Worm (Caenorhabditis elegans) whole organism, young adult: Measurements from ENCODE around the gene C12D5.9.
"Not testable (repeated sequence)": the region's sequence is repeated elsewhere in the genome, so short reads cannot be mapped to it uniquely, and the experiment has no call there.

Experiments
- B0035.1 ChIP-seq: sonication (generic microtip); optimal IDR thresholded peaks from 2 replicates; lab custom pipeline; 2016; ENCODE audit warnings: missing genetic modification characterization, mild to moderate bottlenecking, missing compliant biosample characterization, missing genotype, missing genetic modification reagents
- B0261.1 ChIP-seq: sonication (generic microtip); optimal IDR thresholded peaks from 2 replicates; lab custom pipeline; 2016; ENCODE audit warnings: mild to moderate bottlenecking, missing genetic modification characterization, moderate library complexity, missing compliant biosample characterization
- B0336.3 ChIP-seq: fragments of 200-800 bp; sonication (Bioruptor generic); IDR thresholded peaks from 2 replicates; pipeline ENCODE4 v1.3.6; 2022; ENCODE audit warnings: missing genetic modification characterization, missing compliant biosample characterization
- F33H1.4 ChIP-seq: fragments of 200-800 bp; sonication (Bioruptor generic); IDR thresholded peaks from 2 replicates; pipeline ENCODE4 v1.3.6; 2022; ENCODE audit warnings: missing genetic modification reagents, missing genetic modification characterization, missing compliant biosample characterization
- F52B5.7 ChIP-seq: sonication (generic microtip); optimal IDR thresholded peaks from 2 replicates; lab custom pipeline; 2016; ENCODE audit warnings: mild to moderate bottlenecking, missing genetic modification characterization, missing compliant biosample characterization
- F55B11.4 ChIP-seq: sonication (generic microtip); optimal IDR thresholded peaks from 2 replicates; lab custom pipeline; 2016; ENCODE audit warnings: missing compliant biosample characterization, missing genetic modification characterization, borderline replicate concordance; ENCODE audit not compliant: insufficient read depth
- F57C9.4 ChIP-seq: sonication (generic microtip); optimal IDR thresholded peaks from 2 replicates; lab custom pipeline; 2017; ENCODE audit warnings: mild to moderate bottlenecking, missing genetic modification characterization, missing compliant biosample characterization
- K11D2.4 ChIP-seq: fragments of 200-800 bp; sonication (Bioruptor generic); IDR thresholded peaks from 2 replicates; pipeline ENCODE4 v1.3.6; 2022; ENCODE audit warnings: missing genetic modification reagents, missing genetic modification characterization, missing compliant biosample characterization
- T26A5.8 ChIP-seq: sonication (generic microtip); optimal IDR thresholded peaks from 2 replicates; lab custom pipeline; 2016; ENCODE audit warnings: missing genetic modification characterization, missing compliant biosample characterization
- ZK185.1 ChIP-seq: sonication (generic microtip); optimal IDR thresholded peaks from 2 replicates; lab custom pipeline; 2016; ENCODE audit warnings: mild to moderate bottlenecking, missing genetic modification characterization, missing compliant biosample characterization; ENCODE audit not compliant: poor library complexity, severe bottlenecking
- akir-1 ChIP-seq: fragments of 200-800 bp; sonication (Bioruptor generic); optimal IDR thresholded peaks from 2 replicates; lab custom pipeline; 2018; ENCODE audit warnings: mild to moderate bottlenecking, missing genetic modification characterization, moderate library complexity, missing compliant biosample characterization
- aptf-3 ChIP-seq: fragments of 200-800 bp; sonication (Bioruptor generic); IDR thresholded peaks from 2 replicates; pipeline ENCODE4 v1.3.6; 2022; ENCODE audit warnings: missing genetic modification characterization, missing compliant biosample characterization
- atf-7 ChIP-seq: sonication (generic microtip); optimal IDR thresholded peaks from 2 replicates; lab custom pipeline; 2017; ENCODE audit warnings: mild to moderate bottlenecking, missing genetic modification characterization, missing compliant biosample characterization
- athp-1 ChIP-seq: sonication (generic microtip); optimal IDR thresholded peaks from 2 replicates; lab custom pipeline; 2017; ENCODE audit warnings: mild to moderate bottlenecking, missing genetic modification characterization, missing compliant biosample characterization
- attf-6 ChIP-seq: fragments of 200-800 bp; sonication (Bioruptor generic); IDR thresholded peaks from 2 replicates; pipeline ENCODE4 v1.3.6; 2022; ENCODE audit warnings: missing genetic modification reagents, missing genetic modification characterization, missing compliant biosample characterization
- bed-1 ChIP-seq: fragments of 200-800 bp; sonication (Bioruptor generic); IDR thresholded peaks from 2 replicates; pipeline ENCODE4 v1.3.6; 2022; ENCODE audit warnings: missing genetic modification reagents, missing genetic modification characterization, missing compliant biosample characterization
- ceh-79 ChIP-seq: sonication (generic microtip); optimal IDR thresholded peaks from 2 replicates; lab custom pipeline; 2017; ENCODE audit warnings: mild to moderate bottlenecking, missing genetic modification characterization, missing compliant biosample characterization
- dpl-1 ChIP-seq: fragments of 150-350 bp; optimal IDR thresholded peaks from 2 replicates; lab custom pipeline; 2014; ENCODE audit warnings: missing biosample characterization, missing genetic modification reagents, missing genetic modification characterization
- ekl-4 ChIP-seq: fragments of 200-800 bp; sonication (Bioruptor generic); IDR thresholded peaks from 2 replicates; pipeline ENCODE4 v1.3.6; 2022; ENCODE audit warnings: missing genetic modification reagents, missing genetic modification characterization, missing compliant biosample characterization
- gei-17 ChIP-seq: fragments of 200-800 bp; sonication (Bioruptor generic); optimal IDR thresholded peaks from 2 replicates; lab custom pipeline; 2018; ENCODE audit warnings: mild to moderate bottlenecking, missing genetic modification characterization, missing compliant biosample characterization
- hlh-26 ChIP-seq: fragments of 200-800 bp; sonication (Bioruptor generic); conservative IDR thresholded peaks from 2 replicates; pipeline ENCODE4 v1.3.6; 2022; ENCODE audit warnings: missing genetic modification reagents, missing genetic modification characterization, missing compliant biosample characterization
- lin-35 ChIP-seq, 3 experiments: fragments of 150-350 bp in 2 of 3; sonication (generic microtip) in 1 of 3; optimal IDR thresholded peaks; 2 replicates each; lab custom pipeline; 2014 to 2018; ENCODE audit warnings: missing biosample characterization in 3 of 3, missing genetic modification characterization in 3 of 3, missing genetic modification reagents in 3 of 3
- madf-10 ChIP-seq: sonication (generic microtip); optimal IDR thresholded peaks from 2 replicates; lab custom pipeline; 2016; ENCODE audit warnings: mild to moderate bottlenecking, missing genetic modification characterization, missing compliant biosample characterization
- madf-8 ChIP-seq: fragments of 200-800 bp; sonication (Bioruptor generic); conservative IDR thresholded peaks from 2 replicates; pipeline ENCODE4 v1.3.6; 2022; ENCODE audit warnings: missing genetic modification reagents, missing genetic modification characterization, missing compliant biosample characterization
- mel-28 ChIP-seq: sonication (generic microtip); optimal IDR thresholded peaks from 2 replicates; lab custom pipeline; 2016; ENCODE audit warnings: borderline replicate concordance, mild to moderate bottlenecking, missing genetic modification characterization, missing compliant biosample characterization
- mxl-1 ChIP-seq: sonication (generic microtip); optimal IDR thresholded peaks from 2 replicates; lab custom pipeline; 2016; ENCODE audit warnings: missing genetic modification characterization, missing compliant biosample characterization
- sdz-38 ChIP-seq: sonication (generic microtip); optimal IDR thresholded peaks from 2 replicates; lab custom pipeline; 2016; ENCODE audit warnings: missing genotype, missing genetic modification characterization, missing compliant biosample characterization
- sea-2 ChIP-seq: fragments of 200-800 bp; sonication (Bioruptor generic); IDR thresholded peaks from 2 replicates; pipeline ENCODE4 v1.3.6; 2022; ENCODE audit warnings: missing genetic modification characterization, missing compliant biosample characterization
- unc-130 ChIP-seq: sonication (generic microtip); optimal IDR thresholded peaks from 2 replicates; lab custom pipeline; 2016; ENCODE audit warnings: missing genetic modification reagents, missing genetic modification characterization, missing compliant biosample characterization
- xnd-1 ChIP-seq: sonication (generic microtip); optimal IDR thresholded peaks from 2 replicates; lab custom pipeline; 2016; ENCODE audit warnings: missing genotype, missing genetic modification reagents, missing genetic modification characterization, missing compliant biosample characterization
- ztf-22 ChIP-seq: fragments of 200-800 bp; sonication (Bioruptor generic); optimal IDR thresholded peaks from 2 replicates; lab custom pipeline; 2018; ENCODE audit warnings: mild to moderate bottlenecking, missing genetic modification characterization, moderate library complexity, missing compliant biosample characterization

C12D5.9 gene

DNA sequence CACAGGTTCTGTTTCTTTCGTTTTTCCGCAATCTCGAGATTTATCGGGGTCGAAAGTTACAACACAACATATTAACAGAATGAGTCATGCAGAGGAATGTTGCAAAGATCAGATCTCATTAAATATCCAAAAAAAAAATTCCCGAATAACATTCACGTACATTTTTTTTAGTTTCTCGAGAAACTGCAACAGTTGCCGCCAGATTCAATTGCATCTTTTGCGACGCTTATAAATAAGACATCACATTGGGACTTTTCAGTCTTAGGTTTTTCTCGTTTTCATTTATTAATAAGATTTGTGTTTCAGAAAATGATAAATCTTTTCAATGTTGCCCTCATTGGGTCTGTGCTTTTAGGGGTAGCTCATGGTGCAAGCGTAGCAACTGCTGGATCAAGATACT, 23.9 kb upstream of the C12D5.9 start, which contains the start of gene ZK105.1:
ZK105.1 (plus strand) TSS at position 301 of the 400 bp plus-strand sequence.
- TF ChIP-seq akir-1 (GFP tag; lab: Kevin White, UChicago) = no peak
- TF ChIP-seq F33H1.4 (GFP tag; lab: Robert Waterston, UW) = no peak
- no peak for TF ChIP-seq madf-10 (tag; lab: Kevin White, UChicago)
- no peak for TF ChIP-seq ZK185.1 (tag; lab: Kevin White, UChicago)
- TF ChIP-seq B0261.1 (tag; lab: Kevin White, UChicago) = no peak
- no peak for TF ChIP-seq B0035.1 (tag; lab: Kevin White, UChicago)
- TF ChIP-seq B0336.3 (GFP tag; lab: Robert Waterston, UW) = no peak

DNA sequence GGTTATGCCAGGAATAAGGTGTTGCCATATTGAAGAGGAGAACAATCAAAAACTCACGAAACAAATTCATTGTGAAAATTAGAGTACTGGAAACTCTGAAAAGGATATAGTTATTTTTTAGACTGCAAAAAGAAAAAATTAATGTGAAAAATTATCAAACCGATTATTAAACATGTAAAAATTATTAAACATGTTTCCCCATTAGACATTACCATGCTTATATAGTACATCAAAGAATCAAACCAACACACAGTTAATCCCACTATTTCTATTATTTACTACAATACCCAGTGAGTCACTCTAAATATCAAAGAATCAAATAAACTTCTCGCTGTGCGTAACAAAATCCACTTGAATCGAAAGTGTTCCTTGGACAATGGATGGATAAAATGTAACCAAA, 23.3 kb upstream of the C12D5.9 start, which contains the start of gene ZK105.13:
ZK105.13 (minus strand) TSS at position 101 of the 400 bp plus-strand sequence.
- no peak for TF ChIP-seq F55B11.4 (tag; lab: Kevin White, UChicago)
- no peak for TF ChIP-seq ceh-79
- TF ChIP-seq mxl-1 (tag; lab: Kevin White, UChicago) = no peak
- TF ChIP-seq xnd-1 (tag; lab: Kevin White, UChicago) = no peak
- TF ChIP-seq lin-35 (GFP tag; optimal IDR thresholded peaks at IDR 0.05; lab: Kevin White, UChicago) = no peak
- no peak for TF ChIP-seq ztf-22 (GFP tag; lab: Kevin White, UChicago)
- no peak for TF ChIP-seq sdz-38 (tag; lab: Kevin White, UChicago)
- TF ChIP-seq, all 124 proteins: peak for 0

DNA sequence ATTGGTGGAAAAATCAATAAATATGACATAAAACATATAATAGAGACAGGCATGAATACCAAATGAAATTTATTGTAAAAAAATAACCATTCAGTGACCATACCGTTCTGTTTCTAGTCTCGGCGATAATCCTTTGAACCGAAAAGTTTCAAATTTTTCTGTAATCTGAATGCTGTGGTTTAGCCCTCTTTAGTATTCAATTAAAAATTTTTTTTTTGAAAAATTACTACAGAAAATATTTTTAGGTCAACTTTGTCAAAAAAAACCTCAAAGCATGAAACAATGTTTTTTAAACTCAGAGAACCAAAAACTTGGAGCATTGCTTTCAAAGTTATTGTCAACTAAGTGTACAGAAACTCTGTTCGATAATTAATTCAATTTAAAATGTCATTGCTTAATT, 18.7 kb upstream of the C12D5.9 start, which contains the start of gene ZK105.11:
ZK105.11 (minus strand) TSS at position 101 of the 400 bp plus-strand sequence.
- TF ChIP-seq ekl-4 (GFP tag; lab: Robert Waterston, UW) (no peak), attf-6 (no peak), K11D2.4 (GFP tag; lab: Robert Waterston, UW) (no peak), gei-17 (GFP tag; lab: Kevin White, UChicago) (no peak), F57C9.4 (no peak), dpl-1 (GFP tag; lab: Kevin White, UChicago) (no peak), F52B5.7 (tag; lab: Kevin White, UChicago) (no peak), sea-2 (GFP tag; lab: Robert Waterston, UW) (no peak), ztf-22 (GFP tag; lab: Kevin White, UChicago) (no peak), B0035.1 (tag; lab: Kevin White, UChicago) (no peak), atf-7 (no peak), hlh-26 (GFP tag; lab: Robert Waterston, UW) (no peak)

DNA sequence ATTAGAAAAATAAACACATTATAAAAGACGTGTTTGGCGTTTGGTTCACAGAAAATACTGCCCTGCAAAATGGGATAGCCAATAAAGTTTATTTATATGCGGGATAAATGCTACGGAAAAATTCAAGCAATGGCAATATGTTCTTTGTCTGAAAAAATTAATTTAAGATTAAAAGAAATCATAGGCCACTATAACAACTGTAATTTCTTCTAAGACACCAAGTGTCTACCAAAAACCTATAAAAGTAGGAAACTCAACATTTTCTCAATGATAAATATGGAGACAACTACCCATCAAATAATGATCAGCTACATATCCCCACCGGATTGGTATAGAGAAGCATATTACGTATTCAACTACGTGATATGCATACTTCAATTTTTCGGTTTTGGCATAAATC, 15.5 kb upstream of the C12D5.9 start, which contains the start of gene srw-3:
srw-3 (plus strand) TSS at position 301 of the 400 bp plus-strand sequence.
- TF ChIP-seq unc-130 (no peak), athp-1 (no peak), madf-8 (GFP tag; lab: Robert Waterston, UW) (no peak), mel-28 (tag; lab: Kevin White, UChicago) (no peak)

DNA sequence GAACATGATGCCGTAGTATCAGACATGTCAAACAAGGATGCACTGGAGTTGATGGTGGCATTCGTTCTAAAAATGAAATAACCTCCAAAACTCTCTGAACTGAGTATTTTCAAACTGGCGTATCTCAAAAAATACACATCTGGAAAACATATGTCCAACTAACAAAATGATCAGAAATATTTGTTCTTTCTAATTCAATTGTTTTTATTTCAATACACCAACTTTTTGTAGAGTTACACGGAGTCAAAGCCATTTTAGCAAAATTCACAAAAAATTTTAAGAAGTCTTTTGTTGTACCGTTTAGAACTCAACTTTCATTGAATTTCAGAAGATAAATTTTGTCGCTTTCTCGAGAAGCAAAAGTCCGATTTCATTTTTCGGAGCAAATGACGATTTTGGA, 13.7 kb upstream of the C12D5.9 start, which contains the start of gene srsx-40:
srsx-40 (minus strand) TSS at position 101 of the 400 bp plus-strand sequence.
- TF ChIP-seq aptf-3 (GFP tag; lab: Robert Waterston, UW); T26A5.8 (tag; lab: Kevin White, UChicago); bed-1 (GFP tag; lab: Robert Waterston, UW): not testable (repeated sequence)
